Worm (Caenorhabditis elegans): ENCODE data around the gene C49C3.4.

Gene C49C3.4

ce11 chrIV:17367294-17367693 is 46.7 kb downstream of the C49C3.4 start, which contains the start of gene zipt-17:
Gene zipt-17, minus strand, starts transcription at chrIV:17367394.
- TF ChIP-seq blmp-1 (tag; optimal IDR thresholded peaks at IDR 0.05; ENCODE audit: insufficient read depth) (no peak), mbf-1 (tag; optimal IDR thresholded peaks at IDR 0.05) (no peak), lsy-2 (tag; optimal IDR thresholded peaks at IDR 0.05) (no peak), egl-27 (tag; optimal IDR thresholded peaks at IDR 0.05) (no peak), snpc-4 (tag; optimal IDR thresholded peaks at IDR 0.05) (no peak), lin-11 (tag; optimal IDR thresholded peaks at IDR 0.05) (no peak), aly-2 (tag; optimal IDR thresholded peaks at IDR 0.05) (no peak), peb-1 (tag; optimal IDR thresholded peaks at IDR 0.05) (no peak), ztf-11 (tag; optimal IDR thresholded peaks at IDR 0.05) (no peak), ztf-4 (tag; optimal IDR thresholded peaks at IDR 0.05) (no peak), zag-1 (tag; optimal IDR thresholded peaks at IDR 0.05) (no peak), sma-9 (GFP tag; optimal IDR thresholded peaks at IDR 0.05) (no peak), sma-9 (tag; optimal IDR thresholded peaks at IDR 0.05) (no peak), nhr-129 (tag; optimal IDR thresholded peaks at IDR 0.05) (no peak), C34F6.9 (tag; optimal IDR thresholded peaks at IDR 0.05) (no peak), gmeb-1 (tag; optimal IDR thresholded peaks at IDR 0.05) (no peak), unc-39 (tag; optimal IDR thresholded peaks at IDR 0.05) (no peak), nhr-23 (tag; optimal IDR thresholded peaks at IDR 0.05) (no peak), nhr-6 (tag; optimal IDR thresholded peaks at IDR 0.05) (no peak), nhr-25 (tag; optimal IDR thresholded peaks at IDR 0.05) (no peak), elt-3 (tag; optimal IDR thresholded peaks at IDR 0.05) (no peak)

- TF ChIP-seq nhr-6 (tag; optimal IDR thresholded peaks at IDR 0.05): no peak
- TF ChIP-seq fos-1 (tag; optimal IDR thresholded peaks at IDR 0.05): no peak
- no peak for TF ChIP-seq sem-4 (tag; optimal IDR thresholded peaks at IDR 0.05)
- TF ChIP-seq nhr-237 (tag; optimal IDR thresholded peaks at IDR 0.05): no peak
- TF ChIP-seq aly-2 (tag; optimal IDR thresholded peaks at IDR 0.05): no peak
- no peak for TF ChIP-seq nhr-11 (tag; optimal IDR thresholded peaks at IDR 0.05)
- no peak for TF ChIP-seq sma-3 (GFP tag; optimal IDR thresholded peaks at IDR 0.05)
- TF ChIP-seq Y55F3AM.14 (GFP tag; optimal IDR thresholded peaks at IDR 0.05): no peak
- no peak for TF ChIP-seq R02D3.7 (tag; optimal IDR thresholded peaks at IDR 0.05)
- no peak for TF ChIP-seq ceh-16 (tag; optimal IDR thresholded peaks at IDR 0.05)
- TF ChIP-seq ceh-82 (tag; optimal IDR thresholded peaks at IDR 0.05): no peak
- no peak for TF ChIP-seq nhr-77 (tag; optimal IDR thresholded peaks at IDR 0.05)
- TF ChIP-seq gmeb-1 (tag; optimal IDR thresholded peaks at IDR 0.05): no peak
- TF ChIP-seq lin-13 (GFP tag; optimal IDR thresholded peaks at IDR 0.05): no peak
- TF ChIP-seq ama-1 (optimal IDR thresholded peaks at IDR 0.05): no peak
- no peak for TF ChIP-seq mdl-1 (tag; optimal IDR thresholded peaks at IDR 0.05)
These were observed 47.7 kb downstream of the C49C3.4 start, which contains the start of gene trh-1 for ce11 chrIV:17368292-17368691. Gene trh-1, plus strand, starts transcription at chrIV:17368592.

ce11 chrIV:17371469-17371868 is 50.9 kb downstream of the C49C3.4 start, which contains the start of gene C30H6.5:
Gene C30H6.5, plus strand, starts transcription at chrIV:17371769.
- TF ChIP-seq crh-2 (tag; optimal IDR thresholded peaks at IDR 0.05) (no peak), nhr-10 (tag; optimal IDR thresholded peaks at IDR 0.05) (no peak), elt-3 (tag; optimal IDR thresholded peaks at IDR 0.05) (no peak), gmeb-1 (tag; optimal IDR thresholded peaks at IDR 0.05) (no peak), lsy-2 (tag; optimal IDR thresholded peaks at IDR 0.05) (no peak)

ce11 chrIV:17376127-17376526 is 55.5 kb downstream of the C49C3.4 start, which contains the start of gene haf-1:
Gene haf-1, plus strand, starts transcription at chrIV:17376427.
- TF ChIP-seq F13H6.1 (tag; optimal IDR thresholded peaks at IDR 0.05) (no peak), ZK546.5 (tag; optimal IDR thresholded peaks at IDR 0.05) (no peak), lsy-2 (tag; optimal IDR thresholded peaks at IDR 0.05) (no peak), nhr-11 (tag; optimal IDR thresholded peaks at IDR 0.05) (no peak), mab-5 (tag; optimal IDR thresholded peaks at IDR 0.05) (no peak), skn-1 (tag; optimal IDR thresholded peaks at IDR 0.05) (no peak), zag-1 (tag; optimal IDR thresholded peaks at IDR 0.05) (no peak), R02D3.7 (tag; optimal IDR thresholded peaks at IDR 0.05) (no peak), nhr-129 (tag; optimal IDR thresholded peaks at IDR 0.05) (no peak), lin-11 (tag; optimal IDR thresholded peaks at IDR 0.05) (no peak), dmd-4 (tag; optimal IDR thresholded peaks at IDR 0.05) (no peak), ztf-4 (tag; optimal IDR thresholded peaks at IDR 0.05) (no peak)
